Fruit fly (Drosophila melanogaster): Measurements from ENCODE around the gene HisRS.
A peak's percentile ranks its signal among the peaks of the same experiment; 100 is the strongest.

HisRS gene

DNA sequence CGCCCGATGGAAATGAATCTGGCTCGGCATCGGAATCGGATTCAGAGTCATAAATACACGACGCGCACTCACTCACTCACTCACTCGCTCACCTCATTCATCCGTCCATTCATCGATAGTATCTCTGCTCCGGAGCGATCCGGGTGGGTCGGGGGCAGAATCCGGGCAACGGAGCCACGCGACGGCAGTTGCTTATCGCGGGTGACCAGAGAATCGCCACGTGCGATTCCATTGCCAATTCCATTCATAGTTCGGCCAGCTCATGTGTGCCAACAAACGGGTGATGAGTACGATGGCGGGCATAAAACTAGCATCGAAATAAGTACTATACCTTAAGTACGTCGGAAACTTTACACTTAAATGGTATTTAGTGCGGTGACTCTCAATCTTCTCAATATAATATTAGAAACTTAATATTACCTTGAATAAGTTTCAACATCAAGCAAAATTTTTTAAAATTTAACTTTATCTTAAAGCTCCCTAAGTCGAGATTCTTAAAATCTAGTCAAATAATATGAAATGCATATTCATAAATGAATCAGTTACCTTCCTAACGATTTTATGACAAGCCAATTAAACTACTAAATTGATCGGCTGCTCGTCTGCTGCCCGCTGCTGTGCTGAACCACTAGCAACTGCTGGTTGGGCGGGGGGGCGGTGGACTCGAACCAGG, 9.5 kb downstream of the HisRS start (continued):
- TF ChIP-seq fd96Cb (tag; optimal IDR thresholded peaks at IDR 0.05) (peak; percentile 53), grau (tag; optimal IDR thresholded peaks at IDR 0.05) (peak; percentile 47), prd (optimal IDR thresholded peaks at IDR 0.05) (no peak), prd (GFP tag; IDR thresholded peaks at IDR 0.05) (peak; percentile 45; the same call in 1 of the 3 replicates), CG10147 (GFP tag; optimal IDR thresholded peaks at IDR 0.05) (peak; percentile 33), trem (tag; optimal IDR thresholded peaks at IDR 0.05) (peak; percentile 47), CG17361 (GFP tag; IDR thresholded peaks at IDR 0.05) (peak; percentile 80), E2f1 (GFP tag; IDR thresholded peaks at IDR 0.05) (0 out of 2 replicates have a peak, but pooled peaks have one; percentile 9), lola (GFP tag; optimal IDR thresholded peaks at IDR 0.05) (peak in 1 of 3 experiments; percentile 74), pnt (GFP tag; optimal IDR thresholded peaks at IDR 0.05) (no peak), Nf-YB (GFP tag; optimal IDR thresholded peaks at IDR 0.05) (peak; percentile 10), Hr39 (optimal IDR thresholded peaks at IDR 0.05) (no peak), CG14667 (GFP tag; IDR thresholded peaks at IDR 0.05) (0 out of 2 replicates have a peak, but pooled peaks have one; percentile 8), Hey (tag; optimal IDR thresholded peaks at IDR 0.05) (peak; percentile 65), CG10267 (tag; optimal IDR thresholded peaks at IDR 0.05) (peak; percentile 62), kah (GFP tag; optimal IDR thresholded peaks at IDR 0.05) (peak; percentile 1), esg (GFP tag; conservative IDR thresholded peaks at IDR 0.05) (peak; percentile 7; the same call in 1 of the 2 replicates), odd (GFP tag; optimal IDR thresholded peaks at IDR 0.05) (peak; percentile 9), CG10462 (GFP tag; optimal IDR thresholded peaks at IDR 0.05) (peak; percentile 7), CG11504 (tag; optimal IDR thresholded peaks at IDR 0.05) (peak; percentile 73), gsb-n (tag; optimal IDR thresholded peaks at IDR 0.05) (peak; percentile 6), CG11695 (GFP tag; IDR thresholded peaks at IDR 0.05) (0 out of 3 replicates have a peak, but pooled peaks have one; percentile 49), CG13775 (GFP tag; optimal IDR thresholded peaks at IDR 0.05) (peak; percentile 59), CG10979 (tag; optimal IDR thresholded peaks at IDR 0.05) (peak; percentile 79), CG9932 (GFP tag; IDR thresholded peaks at IDR 0.05) (no peak), Sox100B (GFP tag; optimal IDR thresholded peaks at IDR 0.05) (peak; percentile 67), D (optimal IDR thresholded peaks at IDR 0.05) (no peak), D (GFP tag; optimal IDR thresholded peaks at IDR 0.05) (peak; percentile 64), B-H2 (GFP tag; optimal IDR thresholded peaks at IDR 0.05) (no peak), CG1233 (GFP tag; optimal IDR thresholded peaks at IDR 0.05) (peak; percentile 2), CG18619 (GFP tag; optimal IDR thresholded peaks at IDR 0.05) (peak; percentile 23), Xrp1 (GFP tag; IDR thresholded peaks at IDR 0.05) (peak; percentile 60), lab (GFP tag; optimal IDR thresholded peaks at IDR 0.05) (peak; percentile 45), CG5180 (GFP tag; optimal IDR thresholded peaks at IDR 0.05) (peak; percentile 17), sens (GFP tag) (peak; percentile 84), CG6654 (GFP tag; optimal IDR thresholded peaks at IDR 0.05) (peak; percentile 5), gt (GFP tag; IDR thresholded peaks at IDR 0.05) (no peak), Abd-B (GFP tag; optimal IDR thresholded peaks at IDR 0.05) (peak; percentile 14), CG2712 (tag; optimal IDR thresholded peaks at IDR 0.05) (peak; percentile 77), CG18011 (GFP tag; optimal IDR thresholded peaks at IDR 0.05) (no peak), CG3281 (GFP tag; optimal IDR thresholded peaks at IDR 0.05) (peak; percentile 53), CG2678 (tag; optimal IDR thresholded peaks at IDR 0.05) (peak; percentile 67), CG6689 (GFP tag; IDR thresholded peaks at IDR 0.05) (peak; percentile 51; the same call in 1 of the 2 replicates), CG33557 (GFP tag; optimal IDR thresholded peaks at IDR 0.05) (peak; percentile 45), CG11696 (GFP tag; IDR thresholded peaks at IDR 0.05) (peak; percentile 76), CG7271 (tag; optimal IDR thresholded peaks at IDR 0.05) (peak; percentile 16), ATbp (GFP tag; optimal IDR thresholded peaks at IDR 0.05) (peak; percentile 28), CG8388 (GFP tag; optimal IDR thresholded peaks at IDR 0.05) (peak; percentile 48), CG6683 (GFP tag; optimal IDR thresholded peaks at IDR 0.05) (peak; percentile 19)
